Worm (Caenorhabditis elegans): Measurements from ENCODE around the gene C46G7.5.
A peak's percentile ranks its signal among the peaks of the same experiment; 100 is the strongest.

Gene C46G7.5

ce11 chrIV:6011545-6011944 is at the start of gene C46G7.5:
C46G7.5 (minus strand) TSS chrIV:6011645.
- TF ChIP-seq ham-2 (GFP tag; optimal IDR thresholded peaks at IDR 0.05): no peak

- TF ChIP-seq pha-4 (tag; optimal IDR thresholded peaks at IDR 0.05) (no peak), ces-1 (GFP tag; optimal IDR thresholded peaks at IDR 0.05) (peak; percentile 93), bed-3 (GFP tag; optimal IDR thresholded peaks at IDR 0.05) (no peak), nhr-28 (tag; optimal IDR thresholded peaks at IDR 0.05) (no peak), cnd-1 (tag; optimal IDR thresholded peaks at IDR 0.05) (no peak), nhr-237 (tag; optimal IDR thresholded peaks at IDR 0.05) (no peak), elt-1 (tag; optimal IDR thresholded peaks at IDR 0.05; ENCODE audit: borderline replicate concordance, insufficient read depth) (no peak)
Observed at ce11 chrIV:6060912-6061311, 49.5 kb upstream of the C46G7.5 start.

ce11 chrIV:6059702-6060101 is 48.3 kb upstream of the C46G7.5 start:
- TF ChIP-seq ham-2 (GFP tag; optimal IDR thresholded peaks at IDR 0.05) (no peak), hlh-1 (tag; optimal IDR thresholded peaks at IDR 0.05) (no peak), nhr-76 (tag; optimal IDR thresholded peaks at IDR 0.05) (no peak), unc-39 (tag; optimal IDR thresholded peaks at IDR 0.05) (no peak), unc-120 (tag; optimal IDR thresholded peaks at IDR 0.05; ENCODE audit: poor library complexity, severe bottlenecking) (no peak), nhr-2 (tag; optimal IDR thresholded peaks at IDR 0.05) (no peak), sem-2 (GFP tag; optimal IDR thresholded peaks at IDR 0.05) (no peak), elt-3 (tag; optimal IDR thresholded peaks at IDR 0.05) (no peak), bed-3 (GFP tag; optimal IDR thresholded peaks at IDR 0.05) (no peak), ztf-11 (tag; optimal IDR thresholded peaks at IDR 0.05) (no peak), ceh-39 (tag; optimal IDR thresholded peaks at IDR 0.05) (no peak), ceh-43 (GFP tag; optimal IDR thresholded peaks at IDR 0.05) (no peak)

- TF ChIP-seq zip-8 (tag; optimal IDR thresholded peaks at IDR 0.05) (no peak), ztf-11 (tag; optimal IDR thresholded peaks at IDR 0.05) (no peak), unc-39 (tag; optimal IDR thresholded peaks at IDR 0.05) (no peak), nhr-28 (tag; optimal IDR thresholded peaks at IDR 0.05) (no peak), nhr-2 (tag; optimal IDR thresholded peaks at IDR 0.05) (no peak), unc-120 (tag; optimal IDR thresholded peaks at IDR 0.05; ENCODE audit: poor library complexity, severe bottlenecking) (no peak), sptf-1 (tag; optimal IDR thresholded peaks at IDR 0.05) (no peak), ces-1 (GFP tag; optimal IDR thresholded peaks at IDR 0.05) (peak; percentile 77), mls-2 (tag; optimal IDR thresholded peaks at IDR 0.05) (no peak)
Observed at ce11 chrIV:6054833-6055232, 43.4 kb upstream of the C46G7.5 start.

- peak; percentile 47 for TF ChIP-seq ces-1 (GFP tag; optimal IDR thresholded peaks at IDR 0.05)
- no peak for TF ChIP-seq hlh-1 (tag; optimal IDR thresholded peaks at IDR 0.05)
Observed at ce11 chrIV:6053436-6053835, 42.0 kb upstream of the C46G7.5 start.

ce11 chrIV:6051884-6052283 is 40.4 kb upstream of the C46G7.5 start:
- TF ChIP-seq tbx-8 (GFP tag; optimal IDR thresholded peaks at IDR 0.05) (no peak), unc-39 (tag; optimal IDR thresholded peaks at IDR 0.05) (no peak), mab-5 (tag; optimal IDR thresholded peaks at IDR 0.05) (no peak), snpc-4 (tag; optimal IDR thresholded peaks at IDR 0.05) (no peak), ceh-43 (GFP tag; optimal IDR thresholded peaks at IDR 0.05) (no peak), nhr-237 (tag; optimal IDR thresholded peaks at IDR 0.05) (no peak), nhr-12 (tag; optimal IDR thresholded peaks at IDR 0.05) (no peak), ceh-39 (tag; optimal IDR thresholded peaks at IDR 0.05) (no peak)

ce11 chrIV:6049062-6049461 is 37.6 kb upstream of the C46G7.5 start:
- no peak for TF ChIP-seq zip-8 (tag; optimal IDR thresholded peaks at IDR 0.05)
- no peak for TF ChIP-seq mls-2 (tag; optimal IDR thresholded peaks at IDR 0.05)
- no peak for TF ChIP-seq ztf-11 (tag; optimal IDR thresholded peaks at IDR 0.05)
- no peak for TF ChIP-seq sem-2 (GFP tag; optimal IDR thresholded peaks at IDR 0.05)
- TF ChIP-seq bed-3 (GFP tag; optimal IDR thresholded peaks at IDR 0.05): no peak
- TF ChIP-seq ceh-83 (GFP tag; optimal IDR thresholded peaks at IDR 0.05): no peak
- TF ChIP-seq ces-1 (GFP tag; optimal IDR thresholded peaks at IDR 0.05): no peak
- TF ChIP-seq unc-120 (tag; optimal IDR thresholded peaks at IDR 0.05; ENCODE audit: poor library complexity, severe bottlenecking): no peak
- no peak for TF ChIP-seq ceh-43 (GFP tag; optimal IDR thresholded peaks at IDR 0.05)
- no peak for TF ChIP-seq drap-1 (GFP tag; optimal IDR thresholded peaks at IDR 0.05)
- no peak for TF ChIP-seq ceh-39 (tag; optimal IDR thresholded peaks at IDR 0.05)
- TF ChIP-seq nhr-12 (tag; optimal IDR thresholded peaks at IDR 0.05): no peak
- no peak for TF ChIP-seq unc-39 (tag; optimal IDR thresholded peaks at IDR 0.05)
- TF ChIP-seq lin-32 (GFP tag; optimal IDR thresholded peaks at IDR 0.05): no peak
- no peak for TF ChIP-seq tbx-8 (GFP tag; optimal IDR thresholded peaks at IDR 0.05)
- TF ChIP-seq nhr-237 (tag; optimal IDR thresholded peaks at IDR 0.05): no peak
- TF ChIP-seq mab-5 (tag; optimal IDR thresholded peaks at IDR 0.05): no peak
- TF ChIP-seq pha-4 (tag; optimal IDR thresholded peaks at IDR 0.05): no peak
- TF ChIP-seq mep-1 (tag; optimal IDR thresholded peaks at IDR 0.05): no peak
- no peak for TF ChIP-seq elt-3 (tag; optimal IDR thresholded peaks at IDR 0.05)
